Worm (Caenorhabditis elegans) whole organism, young adult: ENCODE data around the gene srsx-12.

Experiments used
- B0035.1 ChIP-seq: sonication (generic microtip); optimal IDR thresholded peaks from 2 replicates; lab custom pipeline; 2016; ENCODE audit warnings: missing genetic modification characterization, mild to moderate bottlenecking, missing compliant biosample characterization, missing genotype, missing genetic modification reagents
- C06A6.2 ChIP-seq: fragments of 200-800 bp; sonication (Bioruptor generic); conservative IDR thresholded peaks from 2 replicates; pipeline ENCODE4 v1.3.6; 2022; ENCODE audit warnings: missing genetic modification characterization, missing compliant biosample characterization
- C17E4.6 ChIP-seq: fragments of 200-800 bp; sonication (Bioruptor generic); IDR thresholded peaks from 2 replicates; pipeline ENCODE4 v1.3.6; 2022; ENCODE audit warnings: missing genetic modification reagents, missing genetic modification characterization, missing compliant biosample characterization
- F39B2.1 ChIP-seq: fragments of 200-800 bp; sonication (Bioruptor generic); IDR thresholded peaks from 2 replicates; pipeline ENCODE4 v1.3.6; 2022; ENCODE audit warnings: missing genetic modification reagents, missing genetic modification characterization, missing compliant biosample characterization
- F55B11.4 ChIP-seq: sonication (generic microtip); optimal IDR thresholded peaks from 2 replicates; lab custom pipeline; 2016; ENCODE audit warnings: missing compliant biosample characterization, missing genetic modification characterization, borderline replicate concordance; ENCODE audit not compliant: insufficient read depth
- T07F8.4 ChIP-seq: sonication (generic microtip); optimal IDR thresholded peaks from 2 replicates; lab custom pipeline; 2016; ENCODE audit warnings: mild to moderate bottlenecking, missing genetic modification characterization, moderate library complexity, missing compliant biosample characterization
- Y53G8AR.9 ChIP-seq: fragments of 200-800 bp; sonication (Bioruptor generic); conservative IDR thresholded peaks from 2 replicates; pipeline ENCODE4 v1.3.6; 2022; ENCODE audit warnings: missing genetic modification reagents, missing genetic modification characterization, missing compliant biosample characterization
- Y56A3A.18 ChIP-seq: fragments of 200-800 bp; sonication (Bioruptor generic); IDR thresholded peaks from 2 replicates; pipeline ENCODE4 v1.3.6; 2022; ENCODE audit warnings: missing genetic modification reagents, missing genetic modification characterization, missing compliant biosample characterization
- Y67H2A.10 ChIP-seq: fragments of 200-800 bp; sonication (Bioruptor generic); conservative IDR thresholded peaks from 2 replicates; pipeline ENCODE4 v1.3.6; 2022; ENCODE audit warnings: missing genetic modification reagents, missing genetic modification characterization, missing compliant biosample characterization
- aptf-3 ChIP-seq: fragments of 200-800 bp; sonication (Bioruptor generic); IDR thresholded peaks from 2 replicates; pipeline ENCODE4 v1.3.6; 2022; ENCODE audit warnings: missing genetic modification characterization, missing compliant biosample characterization
- cebp-1 ChIP-seq, 2 experiments: fragments of 200-800 bp in 1 of 2; sonication (Bioruptor generic) in 1 of 2; sonication (generic microtip) in 1 of 2; IDR thresholded peaks in 1 of 2; optimal IDR thresholded peaks in 1 of 2; 2 replicates each; pipeline versions ENCODE4 v1.3.6 to Lab custom; 2017 to 2022; ENCODE audit warnings: missing compliant biosample characterization in 2 of 2, missing genetic modification characterization in 2 of 2, mild to moderate bottlenecking in 1 of 2, missing genetic modification reagents in 1 of 2, moderate library complexity in 1 of 2
- cebp-2 ChIP-seq: fragments of 200-800 bp; sonication (Bioruptor generic); IDR thresholded peaks from 2 replicates; pipeline ENCODE4 v1.3.6; 2022; ENCODE audit warnings: missing genetic modification characterization, missing compliant biosample characterization
- ceh-27 ChIP-seq: fragments of 200-800 bp; sonication (Bioruptor generic); optimal IDR thresholded peaks from 2 replicates; lab custom pipeline; 2018; ENCODE audit warnings: mild to moderate bottlenecking, missing genetic modification characterization, moderate library complexity, missing compliant biosample characterization
- ceh-91 ChIP-seq: fragments of 200-800 bp; sonication (Bioruptor generic); IDR thresholded peaks from 2 replicates; pipeline ENCODE4 v1.3.6; 2022; ENCODE audit warnings: missing genetic modification reagents, missing genetic modification characterization, missing compliant biosample characterization
- chd-7 ChIP-seq: sonication (generic microtip); optimal IDR thresholded peaks from 2 replicates; lab custom pipeline; 2016; ENCODE audit warnings: mild to moderate bottlenecking, missing genetic modification characterization, moderate library complexity, missing compliant biosample characterization
- dox-1 ChIP-seq: fragments of 200-800 bp; sonication (Bioruptor generic); IDR thresholded peaks from 2 replicates; pipeline ENCODE4 v1.3.6; 2022; ENCODE audit warnings: missing genetic modification reagents, missing genetic modification characterization, missing compliant biosample characterization
- dpff-1 ChIP-seq: sonication (generic microtip); optimal IDR thresholded peaks from 2 replicates; lab custom pipeline; 2017; ENCODE audit warnings: mild to moderate bottlenecking, missing genetic modification characterization, missing compliant biosample characterization
- dpl-1 ChIP-seq: fragments of 150-350 bp; optimal IDR thresholded peaks from 2 replicates; lab custom pipeline; 2014; ENCODE audit warnings: missing biosample characterization, missing genetic modification reagents, missing genetic modification characterization
- efl-1 ChIP-seq: fragments of 150-350 bp; optimal IDR thresholded peaks from 2 replicates; lab custom pipeline; 2014; ENCODE audit warnings: missing biosample characterization, missing genetic modification reagents, missing genetic modification characterization
- egl-44 ChIP-seq: fragments of 200-800 bp; sonication (Bioruptor generic); IDR thresholded peaks from 2 replicates; pipeline ENCODE4 v1.3.6; 2022; ENCODE audit warnings: missing genetic modification reagents, missing genetic modification characterization, missing compliant biosample characterization
- egrh-3 ChIP-seq: fragments of 200-800 bp; sonication (Bioruptor generic); IDR thresholded peaks from 2 replicates; pipeline ENCODE4 v1.3.6; 2022; ENCODE audit warnings: missing genetic modification reagents, missing genetic modification characterization, missing compliant biosample characterization
- him-1 ChIP-seq: sonication (generic microtip); optimal IDR thresholded peaks from 2 replicates; lab custom pipeline; 2016; ENCODE audit warnings: missing genotype, missing genetic modification reagents, missing genetic modification characterization, missing compliant biosample characterization
- lir-1 ChIP-seq: fragments of 200-800 bp; sonication (Bioruptor generic); conservative IDR thresholded peaks from 2 replicates; pipeline ENCODE4 v1.3.6; 2022; ENCODE audit warnings: missing genetic modification reagents, missing genetic modification characterization, missing compliant biosample characterization
- lsl-1 ChIP-seq: fragments of 200-800 bp; sonication (Bioruptor generic); optimal IDR thresholded peaks from 2 replicates; lab custom pipeline; 2018; ENCODE audit warnings: mild to moderate bottlenecking, missing genetic modification characterization, moderate library complexity, missing compliant biosample characterization
- lsy-27 ChIP-seq: sonication (generic microtip); optimal IDR thresholded peaks from 2 replicates; lab custom pipeline; 2017; ENCODE audit warnings: missing genetic modification characterization, mild to moderate bottlenecking, missing compliant biosample characterization, antibody characterized with exemption, missing genotype, borderline replicate concordance; ENCODE audit not compliant: insufficient read depth
- madf-6 ChIP-seq: fragments of 200-800 bp; sonication (Bioruptor generic); IDR thresholded peaks from 2 replicates; pipeline ENCODE4 v1.3.6; 2022; ENCODE audit warnings: missing genetic modification reagents, missing genetic modification characterization, missing compliant biosample characterization
- madf-8 ChIP-seq: fragments of 200-800 bp; sonication (Bioruptor generic); conservative IDR thresholded peaks from 2 replicates; pipeline ENCODE4 v1.3.6; 2022; ENCODE audit warnings: missing genetic modification reagents, missing genetic modification characterization, missing compliant biosample characterization
- mel-28 ChIP-seq: sonication (generic microtip); optimal IDR thresholded peaks from 2 replicates; lab custom pipeline; 2016; ENCODE audit warnings: borderline replicate concordance, mild to moderate bottlenecking, missing genetic modification characterization, missing compliant biosample characterization
- nfyb-1 ChIP-seq: fragments of 200-800 bp; sonication (Bioruptor generic); IDR thresholded peaks from 2 replicates; pipeline ENCODE4 v1.3.6; 2022; ENCODE audit warnings: missing genetic modification reagents, missing genetic modification characterization, missing compliant biosample characterization
- nhr-80 ChIP-seq: sonication (generic microtip); optimal IDR thresholded peaks from 2 replicates; lab custom pipeline; 2016; ENCODE audit warnings: missing genetic modification characterization, missing compliant biosample characterization
- pha-4 ChIP-seq: fragments of 150-350 bp; sonication (generic microtip); optimal IDR thresholded peaks from 2 replicates; lab custom pipeline; 2014; ENCODE audit warnings: missing biosample characterization, missing genetic modification reagents, missing genetic modification characterization
- sdz-38 ChIP-seq: sonication (generic microtip); optimal IDR thresholded peaks from 2 replicates; lab custom pipeline; 2016; ENCODE audit warnings: missing genotype, missing genetic modification characterization, missing compliant biosample characterization
- sea-2 ChIP-seq: fragments of 200-800 bp; sonication (Bioruptor generic); IDR thresholded peaks from 2 replicates; pipeline ENCODE4 v1.3.6; 2022; ENCODE audit warnings: missing genetic modification characterization, missing compliant biosample characterization
- snpc-3.4 ChIP-seq: sonication (generic microtip); optimal IDR thresholded peaks from 2 replicates; lab custom pipeline; 2017; ENCODE audit warnings: missing genetic modification characterization, mild to moderate bottlenecking, missing compliant biosample characterization, antibody characterized with exemption, moderate library complexity, missing genotype, missing genetic modification reagents
- snpc-4 ChIP-seq, 5 experiments: fragments of 150-350 bp in 1 of 5; sonication (generic microtip) in 4 of 5; optimal IDR thresholded peaks; 2 replicates each; lab custom pipeline; 2014 to 2018; ENCODE audit warnings: missing genetic modification characterization in 5 of 5, missing biosample characterization in 3 of 5, antibody characterized with exemption in 2 of 5, mild to moderate bottlenecking in 2 of 5, missing compliant biosample characterization in 2 of 5, missing genotype in 2 of 5, moderate library complexity in 2 of 5, missing genetic modification reagents in 1 of 5
- tbx-9 ChIP-seq: sonication (generic microtip); optimal IDR thresholded peaks from 2 replicates; lab custom pipeline; 2016; ENCODE audit warnings: borderline replicate concordance, missing genetic modification characterization, inconsistent platforms, missing compliant biosample characterization
- zim-3 ChIP-seq: sonication (generic microtip); optimal IDR thresholded peaks from 2 replicates; lab custom pipeline; 2017; ENCODE audit warnings: mild to moderate bottlenecking, missing genetic modification characterization, moderate library complexity, missing compliant biosample characterization
- ztf-3 ChIP-seq: fragments of 200-800 bp; sonication (Bioruptor generic); optimal IDR thresholded peaks from 2 replicates; lab custom pipeline; 2018; ENCODE audit warnings: mild to moderate bottlenecking, missing genetic modification characterization, missing compliant biosample characterization

Gene srsx-12

ce11 chrV:4965790-4966189 is 15.0 kb downstream of the srsx-12 start:
- TF ChIP-seq tbx-9 (tag; lab: Kevin White, UChicago) (no peak), ztf-3 (GFP tag; lab: Kevin White, UChicago) (no peak), B0035.1 (tag; lab: Kevin White, UChicago) (no peak), C06A6.2 (GFP tag; lab: Robert Waterston, UW) (no peak), efl-1 (GFP tag; lab: Kevin White, UChicago) (no peak), cebp-2 (GFP tag; lab: Robert Waterston, UW) (no peak), snpc-3.4 (tag; lab: Kevin White, UChicago) (no peak), zim-3 (tag; lab: Kevin White, UChicago) (no peak), C17E4.6 (GFP tag; lab: Robert Waterston, UW) (no peak), lir-1 (no peak), chd-7 (tag; lab: Kevin White, UChicago) (no peak)

ce11 chrV:4964671-4965420 is 15.9 kb downstream of the srsx-12 start:
- TF ChIP-seq T07F8.4: no peak
- TF ChIP-seq ceh-27 (GFP tag; lab: Kevin White, UChicago): no peak
- peak; percentile 53 for TF ChIP-seq nhr-80
- TF ChIP-seq cebp-1 (GFP tag; IDR thresholded peaks at IDR 0.05; lab: Robert Waterston, UW): peak; percentile 37; the same call in 1 of the 2 replicates
- TF ChIP-seq cebp-1 (tag; optimal IDR thresholded peaks at IDR 0.05; lab: Kevin White, UChicago): peak; percentile 48

ce11 chrV:4964020-4964635 is 16.6 kb downstream of the srsx-12 start:
- TF ChIP-seq F39B2.1: no peak
- no peak for TF ChIP-seq madf-6
- no peak for TF ChIP-seq aptf-3 (GFP tag; lab: Robert Waterston, UW)
- no peak for TF ChIP-seq egl-44 (GFP tag; lab: Robert Waterston, UW)
- peak; percentile 20 for TF ChIP-seq chd-7 (tag; lab: Kevin White, UChicago)
- TF ChIP-seq nfyb-1: 0 out of 2 replicates have a peak, but pooled peaks have one; percentile 25
- no peak for TF ChIP-seq Y67H2A.10 (GFP tag; lab: Robert Waterston, UW)
- TF ChIP-seq him-1 (tag; lab: Kevin White, UChicago): no peak
- no peak for TF ChIP-seq pha-4 (tag; lab: Kevin White, UChicago)
- no peak for TF ChIP-seq lsy-27 (tag; lab: Kevin White, UChicago)
- TF ChIP-seq ceh-91 (GFP tag; lab: Robert Waterston, UW): no peak
- TF ChIP-seq egrh-3 (GFP tag; lab: Robert Waterston, UW): no peak
- TF ChIP-seq Y56A3A.18 (GFP tag; lab: Robert Waterston, UW): no peak
- TF ChIP-seq zim-3 (tag; lab: Kevin White, UChicago): no peak
- TF ChIP-seq mel-28 (tag; lab: Kevin White, UChicago): no peak
- TF ChIP-seq dpl-1 (GFP tag; lab: Kevin White, UChicago): no peak
- no peak for TF ChIP-seq F55B11.4 (tag; lab: Kevin White, UChicago)

ce11 chrV:4963606-4964005 is 17.2 kb downstream of the srsx-12 start:
- TF ChIP-seq snpc-4 (GFP tag; optimal IDR thresholded peaks at IDR 0.05; lab: Kevin White, UChicago) (no peak), snpc-4 (tag; optimal IDR thresholded peaks at IDR 0.05; lab: Kevin White, UChicago) (peak in 1 of 4 experiments; percentile 39), dpl-1 (GFP tag; lab: Kevin White, UChicago) (peak; percentile 9), nhr-80 (no peak), dox-1 (GFP tag; lab: Robert Waterston, UW) (no peak), him-1 (tag; lab: Kevin White, UChicago) (peak; percentile 73), snpc-3.4 (tag; lab: Kevin White, UChicago) (peak; percentile 6), ceh-91 (GFP tag; lab: Robert Waterston, UW) (peak; percentile 60), efl-1 (GFP tag; lab: Kevin White, UChicago) (peak; percentile 52), sea-2 (GFP tag; lab: Robert Waterston, UW) (no peak), lsy-27 (tag; lab: Kevin White, UChicago) (no peak), dpff-1 (tag; lab: Kevin White, UChicago) (no peak), Y56A3A.18 (GFP tag; lab: Robert Waterston, UW) (no peak), egl-44 (GFP tag; lab: Robert Waterston, UW) (no peak), ceh-27 (GFP tag; lab: Kevin White, UChicago) (no peak), madf-8 (peak; percentile 79), sdz-38 (tag; lab: Kevin White, UChicago) (no peak), Y53G8AR.9 (GFP tag; lab: Robert Waterston, UW) (no peak), lsl-1 (GFP tag; lab: Kevin White, UChicago) (peak; percentile 99)
